Fruit fly (Drosophila melanogaster) whole organism, embryonic: ENCODE data around the gene teq.

Experiments used
- Adf1 ChIP-seq: fragments of 200-800 bp; sonication (Bioruptor generic); IDR thresholded peaks from 2 replicates; pipeline ENCODE4 v1.3.6; 2022; ENCODE audit warnings: missing biosample characterization, missing genetic modification characterization
- Atf-2 ChIP-seq: fragments of 200-800 bp; sonication (Bioruptor generic); optimal IDR thresholded peaks from 2 replicates; lab custom pipeline; 2016; ENCODE audit warnings: missing biosample characterization, missing genetic modification characterization
- CG10959 ChIP-seq: fragments of 200-800 bp; sonication (Bioruptor generic); IDR thresholded peaks from 2 replicates; pipeline ENCODE4 v1.3.6; 2022; ENCODE audit warnings: missing biosample characterization, missing genetic modification characterization
- CG11695 ChIP-seq: fragments of 200-800 bp; sonication (Bioruptor generic); IDR thresholded peaks from 3 replicates; pipeline ENCODE4 v1.3.6; 2022; ENCODE audit warnings: missing biosample characterization, missing genetic modification characterization
- CG12391 ChIP-seq: fragments of 200-800 bp; sonication (Bioruptor generic); optimal IDR thresholded peaks from 3 replicates; lab custom pipeline; 2018; ENCODE audit warnings: missing biosample characterization, mild to moderate bottlenecking, missing genetic modification characterization, moderate library complexity
- CG12659 ChIP-seq: fragments of 200-800 bp; sonication (Bioruptor generic); optimal IDR thresholded peaks from 3 replicates; lab custom pipeline; 2017; ENCODE audit warnings: mild to moderate bottlenecking, missing biosample characterization, missing genetic modification reagents, missing genetic modification characterization
- CG15073 ChIP-seq: fragments of 200-800 bp; sonication (Bioruptor generic); optimal IDR thresholded peaks from 2 replicates; lab custom pipeline; 2016; ENCODE audit warnings: missing biosample characterization, missing genetic modification characterization
- CG16815 ChIP-seq: fragments of 200-800 bp; sonication (Bioruptor generic); optimal IDR thresholded peaks from 3 replicates; lab custom pipeline; 2017; ENCODE audit warnings: missing biosample characterization, mild to moderate bottlenecking, missing genetic modification characterization
- CG17359 ChIP-seq: fragments of 200-800 bp; sonication (Bioruptor generic); optimal IDR thresholded peaks from 3 replicates; lab custom pipeline; 2018; ENCODE audit warnings: missing biosample characterization, mild to moderate bottlenecking, missing genetic modification characterization, moderate library complexity
- CG17612 ChIP-seq: fragments of 200-800 bp; sonication (Bioruptor generic); IDR thresholded peaks from 2 replicates; pipeline ENCODE4 v1.3.6; 2022; ENCODE audit warnings: missing biosample characterization, missing genetic modification characterization
- CG30020 ChIP-seq: fragments of 200-800 bp; optimal IDR thresholded peaks from 2 replicates; lab custom pipeline; 2019; ENCODE audit warnings: missing biosample characterization, mild to moderate bottlenecking, missing genetic modification characterization, moderate library complexity
- CG32767 ChIP-seq: fragments of 200-800 bp; sonication (Bioruptor generic); IDR thresholded peaks from 2 replicates; pipeline ENCODE4 v1.3.6; 2022; ENCODE audit warnings: missing biosample characterization, missing genetic modification characterization
- CG3407 ChIP-seq: fragments of 200-800 bp; sonication (Bioruptor generic); optimal IDR thresholded peaks from 2 replicates; lab custom pipeline; 2018; ENCODE audit warnings: missing biosample characterization, mild to moderate bottlenecking, missing genetic modification characterization
- CG3838 ChIP-seq: fragments of 200-800 bp; sonication (Bioruptor generic); optimal IDR thresholded peaks from 3 replicates; lab custom pipeline; 2016; ENCODE audit warnings: missing biosample characterization, missing genetic modification characterization
- CG4617 ChIP-seq: fragments of 200-800 bp; sonication (Bioruptor generic); optimal IDR thresholded peaks from 3 replicates; lab custom pipeline; 2016; ENCODE audit warnings: missing biosample characterization, missing genetic modification characterization, borderline replicate concordance
- CG5180 ChIP-seq: fragments of 200-800 bp; sonication (Bioruptor generic); optimal IDR thresholded peaks from 3 replicates; lab custom pipeline; 2017; ENCODE audit warnings: missing biosample characterization, missing genetic modification characterization, mild to moderate bottlenecking, moderate library complexity, missing genetic modification reagents
- CG6254 ChIP-seq: fragments of 200-800 bp; sonication (Bioruptor generic); optimal IDR thresholded peaks from 3 replicates; lab custom pipeline; 2017; ENCODE audit warnings: mild to moderate bottlenecking, missing biosample characterization, missing genetic modification reagents, missing genetic modification characterization
- CG7928 ChIP-seq: fragments of 200-800 bp; sonication (Bioruptor generic); optimal IDR thresholded peaks from 2 replicates; lab custom pipeline; 2017; ENCODE audit warnings: missing biosample characterization, mild to moderate bottlenecking, missing genetic modification characterization
- CG8359 ChIP-seq: fragments of 200-800 bp; sonication (Bioruptor generic); optimal IDR thresholded peaks from 2 replicates; lab custom pipeline; 2017; ENCODE audit warnings: missing biosample characterization, mild to moderate bottlenecking, missing genetic modification characterization, borderline replicate concordance
- CG8765 ChIP-seq: fragments of 200-800 bp; sonication (Bioruptor generic); IDR thresholded peaks from 2 replicates; pipeline ENCODE4 v1.3.6; 2022; ENCODE audit warnings: missing biosample characterization, missing genetic modification characterization
- CrebB ChIP-seq: fragments of 200-800 bp; sonication (Bioruptor generic); optimal IDR thresholded peaks from 3 replicates; lab custom pipeline; 2018; ENCODE audit warnings: missing biosample characterization, mild to moderate bottlenecking, missing genetic modification characterization
- D19A ChIP-seq: fragments of 200-800 bp; optimal IDR thresholded peaks from 3 replicates; lab custom pipeline; 2019; ENCODE audit warnings: missing biosample characterization, mild to moderate bottlenecking, missing genetic modification characterization, moderate library complexity
- Dref ChIP-seq: fragments of 200-800 bp; sonication (Bioruptor generic); IDR thresholded peaks from 2 replicates; pipeline ENCODE4 v1.3.6; 2022; ENCODE audit warnings: missing biosample characterization, missing genetic modification characterization
- Gsc ChIP-seq: fragments of 200-800 bp; sonication (Bioruptor generic); IDR thresholded peaks from 2 replicates; pipeline ENCODE4 v1.3.6; 2022; ENCODE audit warnings: missing biosample characterization, missing genetic modification characterization
- HmgZ ChIP-seq: fragments of 200-800 bp; sonication (Bioruptor generic); optimal IDR thresholded peaks from 2 replicates; lab custom pipeline; 2018; ENCODE audit warnings: missing biosample characterization, mild to moderate bottlenecking, missing genetic modification characterization
- Hr3 ChIP-seq: fragments of 200-800 bp; sonication (Bioruptor generic); optimal IDR thresholded peaks from 3 replicates; lab custom pipeline; 2016; ENCODE audit warnings: missing biosample characterization, missing genetic modification characterization
- Hr39 ChIP-seq: fragments of >200 bp; optimal IDR thresholded peaks from 2 replicates; lab custom pipeline; 2017
- Lpt ChIP-seq: fragments of >200 bp; optimal IDR thresholded peaks from 2 replicates; lab custom pipeline; 2018; ENCODE audit warnings: missing biosample characterization, missing genetic modification characterization
- MTF-1 ChIP-seq: fragments of 200-800 bp; sonication (Bioruptor generic); optimal IDR thresholded peaks from 2 replicates; lab custom pipeline; 2018; ENCODE audit warnings: missing biosample characterization, mild to moderate bottlenecking, missing genetic modification characterization, borderline replicate concordance
- Med ChIP-seq: fragments of 200-800 bp; sonication (Bioruptor generic); peaks from one replicate; lab custom pipeline; 2016; ENCODE audit warnings: missing biosample characterization, missing genetic modification characterization, mild to moderate bottlenecking, inconsistent platforms, moderate library complexity
- Mrtf ChIP-seq: fragments of 200-800 bp; sonication (Bioruptor generic); IDR thresholded peaks from 3 replicates; pipeline ENCODE4 v1.3.6; 2022; ENCODE audit warnings: missing biosample characterization, missing genetic modification characterization
- Neu2 ChIP-seq: fragments of 200-800 bp; sonication (Bioruptor generic); optimal IDR thresholded peaks from 3 replicates; lab custom pipeline; 2016; ENCODE audit warnings: missing biosample characterization, missing genetic modification characterization, borderline replicate concordance
- PHDP ChIP-seq: fragments of 200-800 bp; sonication (Bioruptor generic); optimal IDR thresholded peaks from 3 replicates; lab custom pipeline; 2018; ENCODE audit warnings: missing biosample characterization, mild to moderate bottlenecking, missing genetic modification characterization, moderate library complexity
- Rfx ChIP-seq: fragments of 200-800 bp; sonication (Bioruptor generic); IDR thresholded peaks from 2 replicates; pipeline ENCODE4 v1.3.6; 2022; ENCODE audit warnings: missing biosample characterization, missing genetic modification characterization
- Six4 ChIP-seq: fragments of 200-800 bp; sonication (Bioruptor generic); optimal IDR thresholded peaks from 2 replicates; lab custom pipeline; 2016; ENCODE audit warnings: missing biosample characterization, missing genetic modification characterization
- Xrp1 ChIP-seq: fragments of 200-800 bp; sonication (Bioruptor generic); IDR thresholded peaks from 2 replicates; pipeline ENCODE4 v1.3.6; 2022; ENCODE audit warnings: missing biosample characterization, missing genetic modification characterization
- bigmax ChIP-seq: fragments of 200-800 bp; sonication (Bioruptor generic); optimal IDR thresholded peaks from 2 replicates; lab custom pipeline; 2018; ENCODE audit warnings: missing biosample characterization, mild to moderate bottlenecking, missing genetic modification characterization
- bowl ChIP-seq: fragments of 200-800 bp; sonication (Bioruptor generic); IDR thresholded peaks from 2 replicates; pipeline ENCODE4 v1.3.6; 2022; ENCODE audit warnings: missing biosample characterization, missing genetic modification characterization
- btn ChIP-seq: fragments of 200-800 bp; sonication (Bioruptor generic); optimal IDR thresholded peaks from 2 replicates; lab custom pipeline; 2016; ENCODE audit warnings: missing biosample characterization, missing genetic modification characterization
- cg ChIP-seq: fragments of 200-800 bp; sonication (Bioruptor generic); optimal IDR thresholded peaks from 3 replicates; lab custom pipeline; 2019; ENCODE audit warnings: missing biosample characterization, mild to moderate bottlenecking, missing genetic modification characterization, moderate library complexity
- crol ChIP-seq: fragments of 200-800 bp; sonication (Bioruptor generic); IDR thresholded peaks from 2 replicates; pipeline ENCODE4 v1.3.6; 2022; ENCODE audit warnings: missing biosample characterization, missing genetic modification characterization
- esg ChIP-seq: fragments of 200-800 bp; sonication (Bioruptor generic); conservative IDR thresholded peaks from 2 replicates; pipeline ENCODE4 v1.3.6; 2022; ENCODE audit warnings: missing biosample characterization, missing genetic modification characterization
- gsb ChIP-seq: fragments of 200-800 bp; sonication (Bioruptor generic); IDR thresholded peaks from 2 replicates; pipeline ENCODE4 v1.3.6; 2022; ENCODE audit warnings: missing biosample characterization, missing genetic modification characterization
- hb ChIP-seq: fragments of 200-800 bp; sonication (Bioruptor generic); IDR thresholded peaks from 3 replicates; pipeline ENCODE4 v1.3.6; 2022; ENCODE audit warnings: missing biosample characterization, missing genetic modification characterization; ENCODE audit not compliant: partially characterized antibody
- hbn ChIP-seq: fragments of 200-800 bp; sonication (Bioruptor generic); IDR thresholded peaks from 2 replicates; pipeline ENCODE4 v1.3.6; 2022; ENCODE audit warnings: missing biosample characterization, missing genetic modification characterization; ENCODE audit not compliant: partially characterized antibody
- ind ChIP-seq: fragments of 200-800 bp; sonication (Bioruptor generic); optimal IDR thresholded peaks from 3 replicates; lab custom pipeline; 2016; ENCODE audit warnings: missing biosample characterization, missing genetic modification characterization
- jigr1 ChIP-seq: fragments of 200-800 bp; sonication (Bioruptor generic); IDR thresholded peaks from 3 replicates; pipeline ENCODE4 v1.3.6; 2022; ENCODE audit warnings: missing biosample characterization, missing genetic modification characterization
- lmd ChIP-seq: fragments of 200-800 bp; sonication (Bioruptor generic); IDR thresholded peaks from 2 replicates; pipeline ENCODE4 v1.3.6; 2022; ENCODE audit warnings: missing biosample characterization, missing genetic modification characterization
- mam ChIP-seq: fragments of 200-800 bp; sonication (Bioruptor generic); optimal IDR thresholded peaks from 3 replicates; lab custom pipeline; 2016; ENCODE audit warnings: missing biosample characterization, missing genetic modification characterization
- sima ChIP-seq: fragments of 200-800 bp; sonication (Bioruptor generic); optimal IDR thresholded peaks from 2 replicates; lab custom pipeline; 2016; ENCODE audit warnings: missing biosample characterization, missing genetic modification characterization
- so ChIP-seq: fragments of 200-800 bp; sonication (Bioruptor generic); IDR thresholded peaks from 3 replicates; pipeline ENCODE4 v1.3.6; 2022; ENCODE audit warnings: missing biosample characterization, missing genetic modification characterization
- stwl ChIP-seq: fragments of 200-800 bp; sonication (Bioruptor generic); optimal IDR thresholded peaks from 3 replicates; lab custom pipeline; 2018; ENCODE audit warnings: missing biosample characterization, mild to moderate bottlenecking, missing genetic modification characterization, moderate library complexity
- trem ChIP-seq: fragments of 200-800 bp; optimal IDR thresholded peaks from 3 replicates; lab custom pipeline; 2019; ENCODE audit warnings: missing biosample characterization, mild to moderate bottlenecking, missing genetic modification characterization, moderate library complexity

teq gene

DNA sequence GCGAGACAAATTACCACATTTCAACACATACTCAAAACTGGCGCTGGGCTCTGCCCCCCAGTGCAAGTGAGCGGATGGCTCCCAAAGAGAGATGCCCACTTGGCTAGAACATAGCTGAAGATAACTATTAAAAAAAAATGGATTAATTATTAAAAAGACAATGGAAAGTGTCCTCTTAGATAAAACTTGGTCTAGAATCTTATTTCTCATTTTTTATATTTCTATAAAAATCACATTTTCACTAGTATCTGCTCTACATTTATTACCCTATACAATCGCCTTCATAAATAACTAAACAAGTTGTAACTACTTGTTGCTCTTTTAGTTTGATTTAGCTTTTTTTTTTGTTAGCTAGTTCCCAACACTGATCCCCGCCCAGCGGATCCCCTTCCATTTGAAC, 41.6 kb upstream of the teq start (continued):
- TF ChIP-seq MTF-1 (GFP tag; lab: Kevin White, UChicago) (no peak), Gsc (no peak), CG6254 (GFP tag; lab: Kevin White, UChicago) (no peak), CG17359 (tag; lab: Kevin White, UChicago) (peak; percentile 32), Rfx (GFP tag; lab: Robert Waterston, UW) (no peak), D19A (tag; lab: Kevin White, UChicago) (no peak), Mrtf (GFP tag; lab: Robert Waterston, UW) (no peak), CG17612 (GFP tag; lab: Robert Waterston, UW) (no peak), esg (GFP tag; lab: Robert Waterston, UW) (0 out of 2 replicates have a peak, but pooled peaks have one; percentile 17), CrebB (tag; lab: Kevin White, UChicago) (no peak), crol (GFP tag; lab: Robert Waterston, UW) (no peak), mam (GFP tag; lab: Kevin White, UChicago) (no peak), hbn (no peak), Hr3 (no peak), CG3407 (GFP tag; lab: Kevin White, UChicago) (no peak), CG7928 (GFP tag; lab: Kevin White, UChicago) (no peak), CG10959 (GFP tag; lab: Robert Waterston, UW) (0 out of 2 replicates have a peak, but pooled peaks have one; percentile 8), lmd (no peak), Atf-2 (GFP tag; lab: Kevin White, UChicago) (no peak), Med (no peak), CG11695 (no peak), so (GFP tag; lab: Robert Waterston, UW) (no peak), Lpt (GFP tag; lab: Kevin White, UChicago) (no peak), trem (no peak), CG32767 (no peak), btn (GFP tag; lab: Kevin White, UChicago) (no peak), Six4 (no peak), gsb (GFP tag; lab: Robert Waterston, UW) (no peak), cg (GFP tag; lab: Kevin White, UChicago) (no peak), CG12659 (no peak), CG8765 (GFP tag; lab: Robert Waterston, UW) (no peak), CG12391 (peak; percentile 38), HmgZ (tag; lab: Kevin White, UChicago) (no peak), bowl (no peak), Xrp1 (GFP tag; lab: Robert Waterston, UW) (peak; percentile 54; the same call in 1 of the 2 replicates), sima (GFP tag; lab: Kevin White, UChicago) (no peak), Adf1 (GFP tag; lab: Robert Waterston, UW) (no peak), CG5180 (no peak), stwl (tag; lab: Kevin White, UChicago) (no peak), CG16815 (no peak), bigmax (GFP tag; lab: Kevin White, UChicago) (no peak), CG15073 (GFP tag; lab: Kevin White, UChicago) (no peak), hb (GFP tag; lab: Robert Waterston, UW) (no peak), PHDP (no peak), CG30020 (tag; lab: Kevin White, UChicago) (no peak), CG3838 (no peak), CG8359 (GFP tag; lab: Kevin White, UChicago) (no peak), Hr39 (lab: Kevin White, UChicago) (no peak), ind (GFP tag; lab: Kevin White, UChicago) (no peak), Neu2 (no peak), Dref (GFP tag; lab: Robert Waterston, UW) (no peak), CG4617 (GFP tag; lab: Kevin White, UChicago) (no peak), jigr1 (no peak)
